Worm (Caenorhabditis elegans) whole organism, young adult: ENCODE results near the gene lgl-1.
"Not testable (repeated sequence)": the region's sequence is repeated elsewhere in the genome, so short reads cannot be mapped to it uniquely, and the experiment has no call there.

Source experiments
- B0035.1 ChIP-seq: sonication (generic microtip); optimal IDR thresholded peaks from 2 replicates; lab custom pipeline; 2016; ENCODE audit warnings: missing genetic modification characterization, mild to moderate bottlenecking, missing compliant biosample characterization, missing genotype, missing genetic modification reagents
- C17E4.6 ChIP-seq: fragments of 200-800 bp; sonication (Bioruptor generic); IDR thresholded peaks from 2 replicates; pipeline ENCODE4 v1.3.6; 2022; ENCODE audit warnings: missing genetic modification reagents, missing genetic modification characterization, missing compliant biosample characterization
- F10E7.11 ChIP-seq: sonication (generic microtip); optimal IDR thresholded peaks from 2 replicates; lab custom pipeline; 2017; ENCODE audit warnings: mild to moderate bottlenecking, missing genetic modification characterization, moderate library complexity, missing compliant biosample characterization
- F37B4.10 ChIP-seq: fragments of 200-800 bp; sonication (Bioruptor generic); IDR thresholded peaks from 2 replicates; pipeline ENCODE4 v1.3.6; 2022; ENCODE audit warnings: missing genetic modification characterization, missing compliant biosample characterization
- F52B5.7 ChIP-seq: sonication (generic microtip); optimal IDR thresholded peaks from 2 replicates; lab custom pipeline; 2016; ENCODE audit warnings: mild to moderate bottlenecking, missing genetic modification characterization, missing compliant biosample characterization
- T07F8.4 ChIP-seq: sonication (generic microtip); optimal IDR thresholded peaks from 2 replicates; lab custom pipeline; 2016; ENCODE audit warnings: mild to moderate bottlenecking, missing genetic modification characterization, moderate library complexity, missing compliant biosample characterization
- Y53F4B.3 ChIP-seq: fragments of 200-800 bp; sonication (Bioruptor generic); IDR thresholded peaks from 2 replicates; pipeline ENCODE4 v1.3.6; 2022; ENCODE audit warnings: missing genetic modification reagents, missing genetic modification characterization, missing compliant biosample characterization
- atf-7 ChIP-seq: sonication (generic microtip); optimal IDR thresholded peaks from 2 replicates; lab custom pipeline; 2017; ENCODE audit warnings: mild to moderate bottlenecking, missing genetic modification characterization, missing compliant biosample characterization
- attf-6 ChIP-seq: fragments of 200-800 bp; sonication (Bioruptor generic); IDR thresholded peaks from 2 replicates; pipeline ENCODE4 v1.3.6; 2022; ENCODE audit warnings: missing genetic modification reagents, missing genetic modification characterization, missing compliant biosample characterization
- cebp-1 ChIP-seq, 2 experiments: fragments of 200-800 bp in 1 of 2; sonication (Bioruptor generic) in 1 of 2; sonication (generic microtip) in 1 of 2; IDR thresholded peaks in 1 of 2; optimal IDR thresholded peaks in 1 of 2; 2 replicates each; pipeline versions ENCODE4 v1.3.6 to Lab custom; 2017 to 2022; ENCODE audit warnings: missing compliant biosample characterization in 2 of 2, missing genetic modification characterization in 2 of 2, mild to moderate bottlenecking in 1 of 2, missing genetic modification reagents in 1 of 2, moderate library complexity in 1 of 2
- ceh-27 ChIP-seq: fragments of 200-800 bp; sonication (Bioruptor generic); optimal IDR thresholded peaks from 2 replicates; lab custom pipeline; 2018; ENCODE audit warnings: mild to moderate bottlenecking, missing genetic modification characterization, moderate library complexity, missing compliant biosample characterization
- die-1 ChIP-seq: sonication (generic microtip); optimal IDR thresholded peaks from 2 replicates; lab custom pipeline; 2016; ENCODE audit warnings: missing genotype, mild to moderate bottlenecking, missing genetic modification characterization, missing compliant biosample characterization
- dpff-1 ChIP-seq: sonication (generic microtip); optimal IDR thresholded peaks from 2 replicates; lab custom pipeline; 2017; ENCODE audit warnings: mild to moderate bottlenecking, missing genetic modification characterization, missing compliant biosample characterization
- gei-17 ChIP-seq: fragments of 200-800 bp; sonication (Bioruptor generic); optimal IDR thresholded peaks from 2 replicates; lab custom pipeline; 2018; ENCODE audit warnings: mild to moderate bottlenecking, missing genetic modification characterization, missing compliant biosample characterization
- let-526 ChIP-seq: fragments of 200-800 bp; sonication (Bioruptor generic); IDR thresholded peaks from 2 replicates; pipeline ENCODE4 v1.3.6; 2022; ENCODE audit warnings: missing genetic modification reagents, missing genetic modification characterization, missing compliant biosample characterization
- lin-26 ChIP-seq: fragments of 200-800 bp; sonication (Bioruptor generic); IDR thresholded peaks from 2 replicates; pipeline ENCODE4 v1.3.6; 2022; ENCODE audit warnings: missing genetic modification reagents, missing genetic modification characterization, missing compliant biosample characterization
- lin-35 ChIP-seq, 3 experiments: fragments of 150-350 bp in 2 of 3; sonication (generic microtip) in 1 of 3; optimal IDR thresholded peaks; 2 replicates each; lab custom pipeline; 2014 to 2018; ENCODE audit warnings: missing biosample characterization in 3 of 3, missing genetic modification characterization in 3 of 3, missing genetic modification reagents in 3 of 3
- lsl-1 ChIP-seq: fragments of 200-800 bp; sonication (Bioruptor generic); optimal IDR thresholded peaks from 2 replicates; lab custom pipeline; 2018; ENCODE audit warnings: mild to moderate bottlenecking, missing genetic modification characterization, moderate library complexity, missing compliant biosample characterization
- madf-8 ChIP-seq: fragments of 200-800 bp; sonication (Bioruptor generic); conservative IDR thresholded peaks from 2 replicates; pipeline ENCODE4 v1.3.6; 2022; ENCODE audit warnings: missing genetic modification reagents, missing genetic modification characterization, missing compliant biosample characterization
- mcd-1 ChIP-seq: fragments of 200-800 bp; sonication (Bioruptor generic); IDR thresholded peaks from 2 replicates; pipeline ENCODE4 v1.3.6; 2022; ENCODE audit warnings: missing genetic modification reagents, missing genetic modification characterization, missing compliant biosample characterization
- nhr-80 ChIP-seq: sonication (generic microtip); optimal IDR thresholded peaks from 2 replicates; lab custom pipeline; 2016; ENCODE audit warnings: missing genetic modification characterization, missing compliant biosample characterization
- nhr-90 ChIP-seq: sonication (generic microtip); optimal IDR thresholded peaks from 2 replicates; lab custom pipeline; 2016; ENCODE audit warnings: missing genotype, mild to moderate bottlenecking, missing genetic modification characterization, missing compliant biosample characterization
- repo-1 ChIP-seq: sonication (generic microtip); optimal IDR thresholded peaks from 2 replicates; lab custom pipeline; 2017; ENCODE audit warnings: mild to moderate bottlenecking, missing genetic modification characterization, missing compliant biosample characterization
- snpc-1.1 ChIP-seq: sonication (generic microtip); optimal IDR thresholded peaks from 2 replicates; lab custom pipeline; 2017; ENCODE audit warnings: missing genetic modification characterization, mild to moderate bottlenecking, missing compliant biosample characterization, antibody characterized with exemption, moderate library complexity, missing genotype, missing genetic modification reagents; ENCODE audit not compliant: insufficient read depth
- snpc-4 ChIP-seq, 5 experiments: fragments of 150-350 bp in 1 of 5; sonication (generic microtip) in 4 of 5; optimal IDR thresholded peaks; 2 replicates each; lab custom pipeline; 2014 to 2018; ENCODE audit warnings: missing genetic modification characterization in 5 of 5, missing biosample characterization in 3 of 5, antibody characterized with exemption in 2 of 5, mild to moderate bottlenecking in 2 of 5, missing compliant biosample characterization in 2 of 5, missing genotype in 2 of 5, moderate library complexity in 2 of 5, missing genetic modification reagents in 1 of 5
- somi-1 ChIP-seq: fragments of 200-800 bp; sonication (Bioruptor generic); optimal IDR thresholded peaks from 2 replicates; lab custom pipeline; 2018; ENCODE audit warnings: mild to moderate bottlenecking, missing genetic modification characterization, missing compliant biosample characterization
- unc-130 ChIP-seq: sonication (generic microtip); optimal IDR thresholded peaks from 2 replicates; lab custom pipeline; 2016; ENCODE audit warnings: missing genetic modification reagents, missing genetic modification characterization, missing compliant biosample characterization
- xnd-1 ChIP-seq: sonication (generic microtip); optimal IDR thresholded peaks from 2 replicates; lab custom pipeline; 2016; ENCODE audit warnings: missing genotype, missing genetic modification reagents, missing genetic modification characterization, missing compliant biosample characterization
- zfh-2 ChIP-seq: fragments of 200-800 bp; sonication (Bioruptor generic); conservative IDR thresholded peaks from 2 replicates; pipeline ENCODE4 v1.3.6; 2022; ENCODE audit warnings: missing genetic modification reagents, missing genetic modification characterization, missing compliant biosample characterization
- ztf-25 ChIP-seq: fragments of 200-800 bp; sonication (Bioruptor generic); IDR thresholded peaks from 2 replicates; pipeline ENCODE4 v1.3.6; 2022; ENCODE audit warnings: missing genetic modification reagents, missing genetic modification characterization, missing compliant biosample characterization
- ztf-26 ChIP-seq: sonication (generic microtip); optimal IDR thresholded peaks from 2 replicates; lab custom pipeline; 2017; ENCODE audit warnings: missing genetic modification characterization, missing compliant biosample characterization

The lgl-1 gene

DNA sequence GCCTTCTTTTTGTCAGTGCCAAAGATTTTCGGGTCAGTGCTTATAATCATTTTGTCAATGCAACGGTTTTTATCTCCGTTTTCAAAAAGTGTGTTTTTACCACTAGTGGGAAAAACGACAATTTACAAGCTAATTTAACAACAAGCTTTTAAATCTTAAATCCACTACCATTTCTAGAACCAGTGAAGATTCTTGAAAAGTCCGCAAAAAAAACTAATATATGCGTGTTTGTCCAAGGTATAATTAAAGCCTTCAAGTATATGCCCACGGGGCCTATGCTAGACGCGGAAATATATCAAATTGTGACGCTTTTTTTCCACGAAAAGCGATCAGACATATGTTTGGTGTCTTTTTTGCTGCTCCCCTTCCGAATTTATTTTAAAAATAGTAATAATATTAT lies 41.7 kb upstream of the lgl-1 start:
- TF ChIP-seq nhr-90 (tag; lab: Kevin White, UChicago), result no peak
- TF ChIP-seq ceh-27 (GFP tag; lab: Kevin White, UChicago), result no peak
- TF ChIP-seq, all 124 proteins: peak for 0

DNA sequence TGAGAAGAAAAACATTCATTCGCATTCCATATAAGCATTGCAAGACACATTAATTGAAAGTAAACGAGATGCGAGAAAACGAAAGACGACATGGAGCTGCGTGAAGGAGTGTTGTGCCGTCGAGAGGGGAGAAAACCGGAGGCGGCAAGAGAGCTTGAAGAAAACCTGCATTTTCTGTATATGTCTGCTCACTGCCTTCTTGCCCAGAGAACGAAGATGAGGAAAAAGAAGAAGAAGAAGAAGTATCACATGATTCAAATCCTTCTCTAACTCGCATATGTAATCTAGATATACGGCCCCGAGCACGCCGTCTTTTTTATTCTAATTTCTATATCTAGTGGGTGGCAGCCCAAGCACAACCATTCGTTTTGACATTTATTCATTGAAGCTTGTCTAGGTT lies 39.4 kb upstream of the lgl-1 start:
- no peak for TF ChIP-seq zfh-2 (GFP tag; lab: Robert Waterston, UW)
- no peak for TF ChIP-seq lin-26 (GFP tag; lab: Robert Waterston, UW)
- TF ChIP-seq atf-7, result no peak
- no peak for TF ChIP-seq ztf-25 (GFP tag; lab: Robert Waterston, UW)
- TF ChIP-seq die-1 (tag; lab: Kevin White, UChicago), result no peak
- TF ChIP-seq attf-6 (GFP tag; lab: Robert Waterston, UW), result no peak
- no peak for TF ChIP-seq nhr-80 (tag; lab: Kevin White, UChicago)
- no peak for TF ChIP-seq T07F8.4
- no peak for TF ChIP-seq repo-1
- no peak for TF ChIP-seq F52B5.7 (tag; lab: Kevin White, UChicago)
- TF ChIP-seq lsl-1 (GFP tag; lab: Kevin White, UChicago), result no peak

DNA sequence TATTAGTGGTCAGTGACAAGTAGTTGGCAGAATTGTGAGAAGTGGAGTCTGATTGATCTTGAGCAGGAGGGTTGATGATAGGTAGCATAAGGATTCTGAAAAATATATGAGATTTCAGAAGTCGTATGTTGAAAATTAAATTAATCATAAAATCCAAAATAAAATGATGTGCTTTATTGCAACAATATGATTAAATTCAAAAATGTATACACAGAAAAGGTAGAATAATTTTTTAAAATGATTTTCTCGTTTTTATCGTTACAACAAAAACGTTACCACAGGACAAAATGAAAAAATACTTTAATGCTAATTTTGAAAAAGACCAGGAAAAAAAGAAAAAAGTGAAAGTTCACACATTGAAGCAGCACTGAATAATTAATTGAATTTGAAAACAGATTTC lies 31.6 kb upstream of the lgl-1 start, which contains the start of gene ZC13.10:
Gene ZC13.10 (minus strand): TSS at position 101 of the 400 bp plus-strand sequence.
- TF ChIP-seq xnd-1 (no peak), cebp-1 (GFP tag; IDR thresholded peaks at IDR 0.05; lab: Robert Waterston, UW) (no peak), cebp-1 (tag; optimal IDR thresholded peaks at IDR 0.05; lab: Kevin White, UChicago) (no peak)

DNA sequence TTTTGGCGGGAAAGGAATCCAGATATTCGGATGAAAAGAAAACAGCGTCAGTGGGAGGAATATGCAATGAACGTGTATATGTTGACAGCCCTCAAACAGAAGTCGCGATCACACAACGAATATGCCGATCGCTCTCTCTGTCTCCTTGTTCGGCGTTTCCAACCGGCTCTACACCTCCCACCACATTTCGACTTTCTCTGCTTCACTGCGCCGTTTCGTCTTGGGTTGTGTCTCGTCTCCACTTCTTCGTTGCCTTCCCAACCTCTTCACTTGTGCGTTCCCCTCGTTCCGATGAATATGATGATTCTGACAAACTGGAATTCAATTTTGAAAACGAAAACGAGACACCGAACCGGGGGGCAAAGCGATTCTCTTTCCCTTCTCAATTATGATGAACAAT lies 27.1 kb upstream of the lgl-1 start, which contains the start of gene mab-7:
Gene mab-7 (minus strand): TSS at position 101 of the 400 bp plus-strand sequence.
- no peak for TF ChIP-seq madf-8 (GFP tag; lab: Robert Waterston, UW)
- no peak for TF ChIP-seq ztf-26 (tag; lab: Kevin White, UChicago)
- TF ChIP-seq gei-17, result no peak
- TF ChIP-seq mcd-1 (GFP tag; lab: Robert Waterston, UW), result no peak
- TF ChIP-seq Y53F4B.3, result no peak
- no peak for TF ChIP-seq lin-35 (GFP tag; optimal IDR thresholded peaks at IDR 0.05; lab: Kevin White, UChicago)
- TF ChIP-seq C17E4.6 (GFP tag; lab: Robert Waterston, UW), result no peak
- TF ChIP-seq unc-130 (GFP tag; lab: Kevin White, UChicago), result no peak

DNA sequence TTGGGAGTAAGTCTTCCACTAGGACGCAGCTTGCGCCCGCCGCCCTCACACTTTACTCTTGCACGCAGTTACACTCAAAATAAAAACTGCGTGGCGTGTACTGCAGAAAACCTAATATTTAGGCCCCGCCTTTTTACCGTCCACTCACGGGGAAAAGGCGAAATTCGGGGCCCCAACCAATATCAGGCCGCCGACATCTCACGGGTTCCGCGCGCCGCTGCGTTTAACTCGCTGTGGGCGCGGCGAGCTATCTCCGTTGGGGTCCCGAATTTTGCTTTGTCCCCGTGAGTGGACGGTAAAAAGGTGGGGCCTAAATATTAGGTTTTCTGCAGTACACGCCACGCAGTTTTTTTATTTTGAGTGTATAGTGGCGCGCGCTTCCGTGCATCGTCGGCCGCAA lies 21.6 kb upstream of the lgl-1 start:
- TF ChIP-seq snpc-4 (GFP tag; optimal IDR thresholded peaks at IDR 0.05; lab: Kevin White, UChicago), result not testable (repeated sequence)
- TF ChIP-seq snpc-4 (tag; optimal IDR thresholded peaks at IDR 0.05; lab: Kevin White, UChicago) (peak in 1 of 4 experiments; percentile 83), F37B4.10 (0 out of 2 replicates have a peak, but pooled peaks have one; percentile 76)

DNA sequence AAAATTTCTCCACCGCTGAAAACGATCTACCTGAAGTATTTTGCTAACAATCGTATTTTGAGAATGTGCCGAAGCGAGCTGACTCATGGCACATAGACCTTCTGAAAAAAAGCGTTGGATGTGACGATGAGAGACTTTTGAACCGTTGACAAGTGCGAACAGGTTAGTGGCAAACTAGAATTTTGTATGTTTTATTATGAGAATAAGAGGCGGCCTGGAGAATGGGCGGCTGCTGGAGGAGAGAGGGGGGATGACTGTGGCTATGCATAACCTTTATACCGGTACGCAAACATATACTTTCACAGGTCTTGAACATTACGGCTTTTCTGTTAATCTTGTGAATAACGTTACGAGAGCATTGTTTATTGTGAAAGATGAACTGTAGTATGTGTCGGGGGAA lies 17.4 kb upstream of the lgl-1 start, which contains the start of gene mam-1:
Gene mam-1 (minus strand): TSS at position 101 of the 400 bp plus-strand sequence.
- no peak for TF ChIP-seq F37B4.10
- TF ChIP-seq B0035.1, result no peak
- no peak for TF ChIP-seq snpc-1.1 (tag; lab: Kevin White, UChicago)
- no peak for TF ChIP-seq F10E7.11 (tag; lab: Kevin White, UChicago)
- TF ChIP-seq dpff-1 (tag; lab: Kevin White, UChicago), result no peak
- no peak for TF ChIP-seq atf-7
- no peak for TF ChIP-seq somi-1 (GFP tag; lab: Kevin White, UChicago)
- TF ChIP-seq let-526 (GFP tag; lab: Robert Waterston, UW), result no peak
